Fruit fly (Drosophila melanogaster): ENCODE measurements around the gene promL.

DNA sequence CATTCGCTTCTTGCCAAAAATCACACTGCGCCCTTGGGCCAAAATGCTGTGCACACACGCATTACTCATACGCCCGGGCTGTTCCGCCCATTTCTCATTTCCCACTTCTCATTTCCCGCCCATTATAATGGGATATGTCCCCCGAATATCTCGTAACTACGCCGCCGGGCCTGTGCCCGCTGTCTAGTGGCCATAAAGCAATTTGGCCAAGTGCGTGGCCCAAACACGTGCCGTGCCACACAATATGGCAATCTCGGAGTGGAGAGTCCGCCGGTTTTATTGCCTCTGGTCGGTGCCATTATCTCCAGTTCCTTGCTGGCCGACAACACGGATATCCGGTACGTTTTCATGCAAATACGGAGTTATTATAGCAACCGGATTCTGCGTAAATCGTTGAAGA is 50.6 kb downstream of the promL start:
- TF ChIP-seq psq (optimal IDR thresholded peaks at IDR 0.05) (no peak), h (optimal IDR thresholded peaks at IDR 0.05) (no peak), ttk (optimal IDR thresholded peaks at IDR 0.05) (no peak), Sin3A (optimal IDR thresholded peaks at IDR 0.05) (no peak), Myc (optimal IDR thresholded peaks at IDR 0.05) (no peak)

Data from Kc167 (cell line).